Fruit fly (Drosophila melanogaster) S2 (cell line): ENCODE measurements around the gene Rrp45.

Source experiments
- CG8478 ChIP-seq: fragments of >200 bp; optimal IDR thresholded peaks from 2 replicates; lab custom pipeline; 2018
- CTCF ChIP-seq, 2 experiments: fragments of >200 bp; optimal IDR thresholded peaks; 2 replicates each; lab custom pipeline; 2018

dm6 chrX:16791920-16792829, 1.1 kb upstream of the Rrp45 start, which contains the start of gene CG4768:
- TF ChIP-seq CG8478 (lab: Kevin White, UChicago), result no peak
- no peak for TF ChIP-seq CTCF (optimal IDR thresholded peaks at IDR 0.05; lab: Kevin White, UChicago)
